Worm (Caenorhabditis elegans) whole organism, L3 larva: Measurements from ENCODE around the gene cyb-1.

Experiments used
- jun-1 ChIP-seq: fragments of 150-350 bp; optimal IDR thresholded peaks from 2 replicates; lab custom pipeline; 2014; ENCODE audit warnings: missing biosample characterization, missing genetic modification reagents, missing genetic modification characterization
- nfya-1 ChIP-seq: sonication (generic microtip); optimal IDR thresholded peaks from 2 replicates; lab custom pipeline; 2017; ENCODE audit warnings: missing genetic modification characterization, mild to moderate bottlenecking, missing compliant biosample characterization, antibody characterized with exemption, moderate library complexity; ENCODE audit not compliant: insufficient read depth
- nhr-11 ChIP-seq: fragments of 150-350 bp; optimal IDR thresholded peaks from 2 replicates; lab custom pipeline; 2014; ENCODE audit warnings: missing biosample characterization, missing genetic modification characterization
- nhr-237 ChIP-seq: fragments of 150-350 bp; optimal IDR thresholded peaks from 2 replicates; lab custom pipeline; 2014; ENCODE audit warnings: missing biosample characterization, missing genetic modification characterization
- nhr-25 ChIP-seq: sonication (generic microtip); optimal IDR thresholded peaks from 2 replicates; lab custom pipeline; 2017; ENCODE audit warnings: missing biosample characterization, missing genetic modification characterization
- skn-1 ChIP-seq: fragments of 150-350 bp; optimal IDR thresholded peaks from 2 replicates; lab custom pipeline; 2014; ENCODE audit warnings: missing biosample characterization, missing genetic modification characterization
- snpc-4 ChIP-seq: fragments of 150-350 bp; optimal IDR thresholded peaks from 2 replicates; lab custom pipeline; 2014; ENCODE audit warnings: missing biosample characterization, missing genetic modification characterization
- ztf-11 ChIP-seq: fragments of 150-350 bp; optimal IDR thresholded peaks from 2 replicates; lab custom pipeline; 2014; ENCODE audit warnings: missing biosample characterization, missing genetic modification characterization

DNA sequence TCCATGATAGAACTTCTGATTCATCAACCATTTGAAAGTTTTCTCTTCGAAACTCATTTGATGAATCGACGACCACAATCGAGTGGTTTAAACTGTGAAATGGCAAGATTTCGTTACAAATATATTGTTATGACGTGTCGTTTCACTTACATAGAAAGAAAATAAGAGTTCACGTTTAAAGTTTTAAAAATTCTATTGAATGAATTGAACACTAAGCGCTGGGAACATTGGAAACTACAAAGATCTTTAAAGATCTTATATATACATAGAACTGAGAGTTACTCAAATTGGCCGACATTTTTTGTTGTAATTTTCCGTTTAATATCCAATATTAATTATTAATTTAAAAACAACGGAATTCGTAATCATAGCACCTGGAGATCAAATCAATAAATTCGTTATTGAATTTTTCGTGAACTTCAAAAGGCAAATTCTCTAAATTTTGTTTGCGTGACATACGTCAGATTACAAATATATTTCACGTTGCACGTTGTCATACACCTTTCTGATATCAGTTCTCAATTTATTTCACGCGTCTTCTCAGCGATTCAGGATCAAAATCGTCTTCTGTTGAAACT, 22.7 kb downstream of the cyb-1 start, which contains the start of the genes T25B9.4 and T25B9.6:
- TF ChIP-seq nfya-1 (tag; lab: Kevin White, UChicago) (no peak), nhr-25 (tag; lab: Kevin White, UChicago) (no peak), skn-1 (tag; lab: Kevin White, UChicago) (no peak), nhr-237 (tag; lab: Kevin White, UChicago) (no peak), ztf-11 (tag; lab: Kevin White, UChicago) (no peak), snpc-4 (tag; lab: Kevin White, UChicago) (no peak), nhr-11 (tag; lab: Kevin White, UChicago) (no peak), jun-1 (tag; lab: Kevin White, UChicago) (no peak)
